Worm (Caenorhabditis elegans) whole organism, L3 larva: ENCODE data around the gene cyp-34A7.

ENCODE experiments used
- elt-1 ChIP-seq: fragments of 150-350 bp; optimal IDR thresholded peaks from 2 replicates; lab custom pipeline; 2014; ENCODE audit warnings: missing biosample characterization, missing genetic modification characterization
- lin-39 ChIP-seq: fragments of 150-350 bp; optimal IDR thresholded peaks from 2 replicates; lab custom pipeline; 2018; ENCODE audit warnings: missing biosample characterization, missing genetic modification reagents, missing genetic modification characterization
- nfya-1 ChIP-seq: sonication (generic microtip); optimal IDR thresholded peaks from 2 replicates; lab custom pipeline; 2017; ENCODE audit warnings: missing genetic modification characterization, mild to moderate bottlenecking, missing compliant biosample characterization, antibody characterized with exemption, moderate library complexity; ENCODE audit not compliant: insufficient read depth
- nhr-28 ChIP-seq: fragments of 150-350 bp; optimal IDR thresholded peaks from 2 replicates; lab custom pipeline; 2014; ENCODE audit warnings: missing biosample characterization, missing genetic modification characterization
- pqm-1 ChIP-seq: fragments of 150-350 bp; optimal IDR thresholded peaks from 2 replicates; lab custom pipeline; 2017; ENCODE audit warnings: missing biosample characterization, missing genetic modification characterization, inconsistent platforms

- TF ChIP-seq elt-1 (tag; lab: Kevin White, UChicago) = no peak
- TF ChIP-seq nhr-28 (tag; lab: Kevin White, UChicago) = no peak
- TF ChIP-seq nfya-1 (tag; lab: Kevin White, UChicago) = no peak
- TF ChIP-seq lin-39 (tag; lab: Kevin White, UChicago) = no peak
- no peak for TF ChIP-seq pqm-1 (tag; lab: Kevin White, UChicago)
These were observed 24.8 kb downstream of the cyp-34A7 start, which contains the start of gene cyp-35B1 for ce11 chrV:3938789-3939188.
